Worm (Caenorhabditis elegans): ENCODE data around the gene asd-1.

DNA sequence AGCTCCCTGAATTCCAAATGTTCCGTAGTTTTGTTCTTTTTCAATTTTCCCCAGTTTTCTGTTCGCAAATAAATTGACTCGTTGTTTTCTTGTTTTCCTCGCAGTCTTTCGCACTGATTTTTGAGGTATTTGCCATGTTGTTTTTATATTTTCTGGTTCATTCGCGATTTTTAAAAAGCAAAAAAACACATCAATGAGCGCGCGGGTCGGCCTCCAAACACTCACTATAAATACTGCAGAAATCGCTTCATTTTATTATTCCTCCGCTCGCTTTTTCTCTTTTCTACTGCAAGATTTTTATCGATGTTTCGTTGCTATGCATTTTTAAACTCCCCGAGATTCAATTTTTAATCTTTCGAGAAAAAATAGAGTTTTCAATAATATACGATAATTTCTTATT lies 44.3 kb upstream of the asd-1 start:
- TF ChIP-seq ama-1 (optimal IDR thresholded peaks at IDR 0.05) (peak; percentile 65), nhr-76 (tag; optimal IDR thresholded peaks at IDR 0.05) (no peak), zip-2 (tag; optimal IDR thresholded peaks at IDR 0.05) (no peak), unc-62 (GFP tag; optimal IDR thresholded peaks at IDR 0.05 in 1 of 2) (no peak), unc-62 (tag; optimal IDR thresholded peaks at IDR 0.05) (no peak), ceh-82 (tag; optimal IDR thresholded peaks at IDR 0.05) (no peak), fos-1 (tag; optimal IDR thresholded peaks at IDR 0.05) (no peak), egl-27 (tag; optimal IDR thresholded peaks at IDR 0.05) (no peak), mdl-1 (tag; optimal IDR thresholded peaks at IDR 0.05) (no peak), lin-15B (tag; optimal IDR thresholded peaks at IDR 0.05) (no peak), tra-1 (GFP tag; IDR thresholded peaks at IDR 0.05) (no peak), ceh-44 (GFP tag; IDR thresholded peaks at IDR 0.05) (no peak), ceh-20 (GFP tag; IDR thresholded peaks at IDR 0.05) (no peak), lir-3 (tag; optimal IDR thresholded peaks at IDR 0.05) (no peak), aha-1 (tag) (no peak)
